Worm (Caenorhabditis elegans) whole organism, L1 larva: Measurements from ENCODE around the gene ZK792.5.

Source experiments
- F16B12.6 ChIP-seq: fragments of 150-350 bp; optimal IDR thresholded peaks from 2 replicates; lab custom pipeline; 2014; ENCODE audit warnings: missing biosample characterization, missing genetic modification characterization
- blmp-1 ChIP-seq: fragments of 150-350 bp; optimal IDR thresholded peaks from 2 replicates; lab custom pipeline; 2014; ENCODE audit warnings: missing biosample characterization, missing genetic modification characterization
- ceh-63 ChIP-seq: fragments of 200-800 bp; sonication (Bioruptor generic); optimal IDR thresholded peaks from 2 replicates; lab custom pipeline; 2018; ENCODE audit warnings: mild to moderate bottlenecking, missing genetic modification characterization, missing compliant biosample characterization
- ceh-8 ChIP-seq: fragments of 200-800 bp; sonication (Bioruptor generic); optimal IDR thresholded peaks from 2 replicates; lab custom pipeline; 2018; ENCODE audit warnings: mild to moderate bottlenecking, missing genetic modification characterization, moderate library complexity, missing compliant biosample characterization
- ceh-82 ChIP-seq, 3 experiments: fragments of 150-350 bp in 1 of 3; sonication (generic microtip) in 2 of 3; optimal IDR thresholded peaks; 2 replicates each; lab custom pipeline; 2014 to 2017; ENCODE audit warnings: missing biosample characterization in 3 of 3, missing genetic modification characterization in 3 of 3
- ceh-90 ChIP-seq: sonication (generic microtip); optimal IDR thresholded peaks from 2 replicates; lab custom pipeline; 2016; ENCODE audit warnings: missing genetic modification characterization, missing compliant biosample characterization
- ces-1 ChIP-seq: fragments of 150-350 bp; optimal IDR thresholded peaks from 2 replicates; lab custom pipeline; 2014; ENCODE audit warnings: missing biosample characterization, missing genetic modification reagents, missing genetic modification characterization
- efl-3 ChIP-seq: fragments of 200-800 bp; sonication (Bioruptor generic); optimal IDR thresholded peaks from 2 replicates; lab custom pipeline; 2018; ENCODE audit warnings: mild to moderate bottlenecking, missing genetic modification characterization, missing compliant biosample characterization
- egl-27 ChIP-seq, 2 experiments: fragments of 150-350 bp in 1 of 2; sonication (generic microtip); optimal IDR thresholded peaks; 3 replicates each; lab custom pipeline; 2017 to 2018; ENCODE audit warnings: missing biosample characterization in 2 of 2, missing genetic modification characterization in 2 of 2, missing genetic modification reagents in 2 of 2
- elt-2 ChIP-seq: sonication (generic microtip); optimal IDR thresholded peaks from 2 replicates; lab custom pipeline; 2016; ENCODE audit warnings: missing genetic modification characterization, mild to moderate bottlenecking, inconsistent platforms, missing compliant biosample characterization, missing genetic modification reagents
- elt-3 ChIP-seq, 6 experiments: fragments of 150-350 bp in 1 of 6; sonication (generic microtip); optimal IDR thresholded peaks; 2 replicates each; lab custom pipeline; 2017 to 2018; ENCODE audit warnings: missing biosample characterization in 6 of 6, missing genetic modification characterization in 6 of 6, inconsistent platforms in 1 of 6
- ets-5 ChIP-seq: fragments of 200-800 bp; sonication (Bioruptor generic); IDR thresholded peaks from 2 replicates; pipeline ENCODE4 v1.3.6; 2022; ENCODE audit warnings: missing genetic modification characterization, missing compliant biosample characterization
- fkh-10 ChIP-seq: sonication (generic microtip); optimal IDR thresholded peaks from 2 replicates; lab custom pipeline; 2017; ENCODE audit warnings: missing biosample characterization, missing genetic modification reagents, missing genetic modification characterization
- fos-1 ChIP-seq: fragments of 150-350 bp; optimal IDR thresholded peaks from 2 replicates; lab custom pipeline; 2014; ENCODE audit warnings: missing biosample characterization, missing genetic modification characterization
- grh-1 ChIP-seq: fragments of 200-800 bp; sonication (Bioruptor generic); IDR thresholded peaks from 2 replicates; pipeline ENCODE4 v1.3.6; 2022; ENCODE audit warnings: missing genetic modification reagents, missing genetic modification characterization, missing compliant biosample characterization
- irx-1 ChIP-seq: sonication (generic microtip); optimal IDR thresholded peaks from 2 replicates; lab custom pipeline; 2016; ENCODE audit warnings: missing genetic modification characterization, missing compliant biosample characterization
- lin-15B ChIP-seq: fragments of 150-350 bp; sonication (generic microtip); optimal IDR thresholded peaks from 3 replicates; lab custom pipeline; 2014; ENCODE audit warnings: missing biosample characterization, missing genetic modification characterization
- lin-35 ChIP-seq, 2 experiments: fragments of 150-350 bp; optimal IDR thresholded peaks; 2 replicates each; lab custom pipeline; 2014; ENCODE audit warnings: missing biosample characterization in 2 of 2, missing genetic modification characterization in 2 of 2, missing genetic modification reagents in 2 of 2
- lsy-2 ChIP-seq, 2 experiments: fragments of 150-350 bp; optimal IDR thresholded peaks; 2 replicates each; lab custom pipeline; 2014; ENCODE audit warnings: missing biosample characterization in 2 of 2, missing genetic modification characterization in 2 of 2
- nhr-12 ChIP-seq: sonication (generic microtip); optimal IDR thresholded peaks from 2 replicates; lab custom pipeline; 2017; ENCODE audit warnings: missing biosample characterization, missing genetic modification characterization
- nhr-237 ChIP-seq: fragments of 150-350 bp; optimal IDR thresholded peaks from 2 replicates; lab custom pipeline; 2014; ENCODE audit warnings: missing biosample characterization, missing genetic modification characterization
- nhr-71 ChIP-seq: sonication (generic microtip); optimal IDR thresholded peaks from 2 replicates; lab custom pipeline; 2016; ENCODE audit warnings: mild to moderate bottlenecking, missing genetic modification characterization, moderate library complexity, missing compliant biosample characterization
- nhr-84 ChIP-seq: sonication (generic microtip); optimal IDR thresholded peaks from 2 replicates; lab custom pipeline; 2017; ENCODE audit warnings: missing biosample characterization, missing genetic modification characterization
- nhr-90 ChIP-seq: sonication (generic microtip); optimal IDR thresholded peaks from 2 replicates; lab custom pipeline; 2016; ENCODE audit warnings: mild to moderate bottlenecking, missing genetic modification characterization, missing compliant biosample characterization; ENCODE audit not compliant: poor library complexity
- pag-3 ChIP-seq: sonication (generic microtip); optimal IDR thresholded peaks from 2 replicates; lab custom pipeline; 2017; ENCODE audit warnings: missing genetic modification characterization, mild to moderate bottlenecking, missing compliant biosample characterization, antibody characterized with exemption, borderline replicate concordance; ENCODE audit not compliant: insufficient read depth
- pax-3 ChIP-seq: fragments of 200-800 bp; sonication (Bioruptor generic); optimal IDR thresholded peaks from 2 replicates; lab custom pipeline; 2018; ENCODE audit warnings: mild to moderate bottlenecking, missing genetic modification characterization, moderate library complexity, missing compliant biosample characterization
- rnt-1 ChIP-seq: sonication (generic microtip); optimal IDR thresholded peaks from 2 replicates; lab custom pipeline; 2016; ENCODE audit warnings: mild to moderate bottlenecking, missing genetic modification characterization, moderate library complexity, missing compliant biosample characterization
- skn-1 ChIP-seq: fragments of 150-350 bp; optimal IDR thresholded peaks from 2 replicates; lab custom pipeline; 2014; ENCODE audit warnings: missing biosample characterization, missing genetic modification characterization
- sox-4 ChIP-seq: sonication (generic microtip); optimal IDR thresholded peaks from 2 replicates; lab custom pipeline; 2016; ENCODE audit warnings: missing genetic modification characterization, missing compliant biosample characterization
- sup-37 ChIP-seq: fragments of 200-800 bp; sonication (Bioruptor generic); optimal IDR thresholded peaks from 2 replicates; lab custom pipeline; 2018; ENCODE audit warnings: mild to moderate bottlenecking, missing genetic modification characterization, missing compliant biosample characterization
- tbx-2 ChIP-seq: sonication (generic microtip); optimal IDR thresholded peaks from 2 replicates; lab custom pipeline; 2016; ENCODE audit warnings: missing genetic modification characterization, missing compliant biosample characterization
- tlp-1 ChIP-seq: fragments of 150-350 bp; optimal IDR thresholded peaks from 2 replicates; lab custom pipeline; 2014; ENCODE audit warnings: missing biosample characterization, missing genetic modification characterization
- unc-86 ChIP-seq: sonication (generic microtip); optimal IDR thresholded peaks from 2 replicates; lab custom pipeline; 2016; ENCODE audit warnings: missing genetic modification characterization, missing compliant biosample characterization
- ztf-11 ChIP-seq, 2 experiments: sonication (generic microtip); optimal IDR thresholded peaks; 2 replicates each; lab custom pipeline; 2016 to 2017; ENCODE audit warnings: missing genetic modification characterization in 2 of 2, missing biosample characterization in 1 of 2, missing compliant biosample characterization in 1 of 2

The ZK792.5 gene

ce11 chrIV:11681905-11682304 is 6.0 kb downstream of the ZK792.5 start, which contains the start of gene ZK792.4:
TSS of gene ZK792.4 (minus strand) at chrIV:11682005.
- no peak for TF ChIP-seq tlp-1
- TF ChIP-seq irx-1 (tag; lab: Kevin White, UChicago): no peak
- no peak for TF ChIP-seq egl-27 (tag; optimal IDR thresholded peaks at IDR 0.05; lab: Kevin White, UChicago)
- no peak for TF ChIP-seq fos-1 (tag; lab: Kevin White, UChicago)
- TF ChIP-seq fkh-10 (GFP tag; lab: Kevin White, UChicago): no peak
- no peak for TF ChIP-seq ceh-63 (GFP tag; lab: Kevin White, UChicago)
- no peak for TF ChIP-seq sox-4 (tag; lab: Kevin White, UChicago)
- TF ChIP-seq ets-5 (GFP tag; lab: Robert Waterston, UW): no peak
- no peak for TF ChIP-seq elt-2 (tag; lab: Kevin White, UChicago)
- no peak for TF ChIP-seq ceh-82 (tag; optimal IDR thresholded peaks at IDR 0.05; lab: Kevin White, UChicago)
- no peak for TF ChIP-seq ztf-11 (tag; optimal IDR thresholded peaks at IDR 0.05; lab: Kevin White, UChicago)
- no peak for TF ChIP-seq tbx-2 (tag; lab: Kevin White, UChicago)
- TF ChIP-seq, all 84 proteins: peak for 0

- TF ChIP-seq nhr-84 (tag; lab: Kevin White, UChicago) (no peak), nhr-90 (tag; lab: Kevin White, UChicago) (no peak), pax-3 (tag; lab: Kevin White, UChicago) (no peak), nhr-237 (no peak), efl-3 (GFP tag; lab: Kevin White, UChicago) (no peak), sup-37 (GFP tag; lab: Kevin White, UChicago) (no peak), ztf-11 (tag; optimal IDR thresholded peaks at IDR 0.05; lab: Kevin White, UChicago) (no peak), elt-3 (tag; optimal IDR thresholded peaks at IDR 0.05; lab: Kevin White, UChicago) (no peak)
Measured at ce11 chrIV:11676054-11676453, 11.9 kb downstream of the ZK792.5 start, which contains the start of gene inx-9. TSS of gene inx-9 (plus strand) at chrIV:11676354.

DNA sequence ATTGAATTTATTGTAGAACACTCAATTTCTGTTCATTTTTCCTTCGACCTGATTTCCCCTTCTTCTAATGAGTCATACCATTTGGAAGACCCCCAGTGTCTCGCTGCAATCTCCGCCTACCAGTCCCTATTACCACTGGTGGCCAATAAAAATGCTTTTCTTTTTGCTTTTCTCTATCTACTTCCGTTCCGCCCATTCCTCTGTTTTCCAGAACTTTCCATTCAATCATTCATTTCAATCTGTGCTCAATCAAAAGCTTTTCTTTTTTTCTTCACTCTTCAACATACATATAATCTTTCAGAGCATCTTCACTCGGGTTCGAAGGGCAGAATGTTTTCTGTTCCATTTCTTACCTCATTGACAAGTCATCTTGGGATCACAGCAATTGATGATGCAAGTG is 14.4 kb downstream of the ZK792.5 start, which contains the start of gene inx-8:
TSS of gene inx-8 (plus strand) at position 301 of the 400 bp plus-strand sequence.
- TF ChIP-seq skn-1 (tag; lab: Kevin White, UChicago): no peak
- no peak for TF ChIP-seq nhr-71
- TF ChIP-seq F16B12.6 (tag; lab: Kevin White, UChicago): no peak
- TF ChIP-seq grh-1: no peak

ce11 chrIV:11668001-11668400 is 19.9 kb downstream of the ZK792.5 start, which contains the start of gene atg-4.2:
TSS of gene atg-4.2 (plus strand) at chrIV:11668024.
- TF ChIP-seq ceh-90 (tag; lab: Kevin White, UChicago) (no peak), grh-1 (no peak), elt-3 (tag; optimal IDR thresholded peaks at IDR 0.05; lab: Kevin White, UChicago) (no peak), unc-86 (no peak), pag-3 (tag; lab: Kevin White, UChicago) (no peak), efl-3 (GFP tag; lab: Kevin White, UChicago) (no peak), blmp-1 (tag; lab: Kevin White, UChicago) (no peak), fkh-10 (GFP tag; lab: Kevin White, UChicago) (no peak), ceh-8 (GFP tag; lab: Kevin White, UChicago) (no peak), ces-1 (GFP tag; lab: Kevin White, UChicago) (no peak), lin-35 (GFP tag; optimal IDR thresholded peaks at IDR 0.05; lab: Kevin White, UChicago) (no peak), lin-15B (no peak), nhr-237 (no peak), tbx-2 (tag; lab: Kevin White, UChicago) (no peak), rnt-1 (tag; lab: Kevin White, UChicago) (no peak), lsy-2 (tag; optimal IDR thresholded peaks at IDR 0.05; lab: Kevin White, UChicago) (no peak), pax-3 (tag; lab: Kevin White, UChicago) (no peak), nhr-12 (tag; lab: Kevin White, UChicago) (no peak)
